Fruit fly (Drosophila melanogaster): ENCODE data around the gene CG6006.

CG6006 gene

DNA sequence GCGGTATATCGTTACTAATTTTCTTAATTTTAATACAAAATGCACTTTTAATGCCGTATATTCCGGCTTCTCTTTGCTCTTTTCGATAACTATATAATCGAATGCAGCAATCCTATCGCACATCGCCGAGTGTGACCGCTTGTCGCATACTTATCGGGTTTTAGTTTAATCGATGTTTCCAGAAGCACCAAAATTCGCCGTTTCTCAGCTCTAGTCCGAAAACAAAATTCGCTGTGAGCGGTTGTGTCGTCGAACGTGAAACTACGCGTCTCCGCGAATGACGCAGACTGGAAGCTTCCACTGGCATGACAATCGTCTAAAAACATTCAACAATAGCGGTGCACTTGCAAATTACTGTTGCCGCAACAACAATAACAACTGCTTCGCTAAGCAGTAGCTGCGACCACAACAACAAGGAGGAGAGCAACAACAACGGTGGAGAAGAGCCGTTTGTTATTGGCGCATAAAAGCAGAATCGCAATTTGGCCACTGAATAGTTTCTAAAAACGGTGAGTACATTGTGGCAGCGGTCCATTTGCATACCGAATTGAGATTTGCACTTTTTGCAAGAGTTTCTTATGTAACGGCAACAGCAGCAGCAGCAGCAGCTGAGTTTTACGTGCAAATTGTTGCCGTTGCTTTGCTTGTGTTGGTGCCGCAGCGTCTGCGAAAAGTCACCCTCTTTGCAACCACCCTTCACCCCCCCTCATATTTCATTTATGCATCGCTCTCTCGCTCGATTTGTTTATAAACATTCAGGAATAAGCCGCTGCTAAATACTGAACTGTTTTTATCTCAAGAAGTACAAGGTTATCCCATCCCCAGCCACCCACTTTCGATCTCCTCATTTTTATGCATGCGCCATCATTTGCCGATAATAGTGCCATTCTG lies 32.3 kb downstream of the CG6006 start, which contains the start of gene sra:
Gene sra, plus strand, starts transcription at position 209 of the 891 bp plus-strand sequence.
- no peak for TF ChIP-seq CG6808 (GFP tag; optimal IDR thresholded peaks at IDR 0.05)
- TF ChIP-seq Smox (GFP tag; optimal IDR thresholded peaks at IDR 0.05) = no peak
- TF ChIP-seq spab (GFP tag; optimal IDR thresholded peaks at IDR 0.05) = no peak
- TF ChIP-seq dsx (GFP tag; optimal IDR thresholded peaks at IDR 0.05; ENCODE audit: poor library complexity, severe bottlenecking) = peak; percentile 32
- TF ChIP-seq fd85E (GFP tag; optimal IDR thresholded peaks at IDR 0.05) = no peak
- TF ChIP-seq Eip78C (GFP tag) = no peak
- no peak for TF ChIP-seq fd59A (GFP tag; optimal IDR thresholded peaks at IDR 0.05)
- no peak for TF ChIP-seq CG9139 (GFP tag; optimal IDR thresholded peaks at IDR 0.05)
- no peak for TF ChIP-seq CG8119 (GFP tag; IDR thresholded peaks at IDR 0.05)
- TF ChIP-seq Sox15 (GFP tag; optimal IDR thresholded peaks at IDR 0.05) = no peak
- TF ChIP-seq Eip75B (GFP tag; optimal IDR thresholded peaks at IDR 0.05) = peak; percentile 10
- TF ChIP-seq Sox14 (GFP tag; optimal IDR thresholded peaks at IDR 0.05) = peak; percentile 18
- TF ChIP-seq svp (GFP tag) = no peak
- peak; percentile 11 for TF ChIP-seq cyc (GFP tag; optimal IDR thresholded peaks at IDR 0.05)
- no peak for TF ChIP-seq OdsH (GFP tag; optimal IDR thresholded peaks at IDR 0.05)
- no peak for TF ChIP-seq Gug (GFP tag; IDR thresholded peaks at IDR 0.05)
- peak; percentile 88 for TF ChIP-seq CG1621 (tag; optimal IDR thresholded peaks at IDR 0.05)
- no peak for TF ChIP-seq CG10631 (GFP tag; optimal IDR thresholded peaks at IDR 0.05)
- no peak for TF ChIP-seq CG11294 (GFP tag; IDR thresholded peaks at IDR 0.05)
- no peak for TF ChIP-seq CG4318 (GFP tag; optimal IDR thresholded peaks at IDR 0.05)
- TF ChIP-seq Blimp-1 (GFP tag; optimal IDR thresholded peaks at IDR 0.05) = no peak
- TF ChIP-seq CG3919 (GFP tag; optimal IDR thresholded peaks at IDR 0.05) = no peak
- peak; percentile 45 for TF ChIP-seq esn (GFP tag; optimal IDR thresholded peaks at IDR 0.05)
- TF ChIP-seq vri (GFP tag; optimal IDR thresholded peaks at IDR 0.05) = peak; percentile 57
- no peak for TF ChIP-seq CG7368 (GFP tag; optimal IDR thresholded peaks at IDR 0.05)
- TF ChIP-seq Hr39 (GFP tag; optimal IDR thresholded peaks at IDR 0.05) = no peak
- TF ChIP-seq Hr4 (GFP tag; optimal IDR thresholded peaks at IDR 0.05) = no peak
- no peak for TF ChIP-seq CG31627 (GFP tag; optimal IDR thresholded peaks at IDR 0.05)
- TF ChIP-seq CG16779 (tag; optimal IDR thresholded peaks at IDR 0.05) = no peak
- TF ChIP-seq CG6792 (GFP tag; optimal IDR thresholded peaks at IDR 0.05) = no peak
- no peak for TF ChIP-seq CG6276 (GFP tag; optimal IDR thresholded peaks at IDR 0.05)
- no peak for TF ChIP-seq acj6 (GFP tag; optimal IDR thresholded peaks at IDR 0.05)
- TF ChIP-seq dac (GFP tag; optimal IDR thresholded peaks at IDR 0.05) = no peak
- no peak for TF ChIP-seq fkh (GFP tag; optimal IDR thresholded peaks at IDR 0.05)
- no peak for TF ChIP-seq achi (GFP tag; optimal IDR thresholded peaks at IDR 0.05)
- TF ChIP-seq Hr38 (GFP tag; optimal IDR thresholded peaks at IDR 0.05) = no peak
- TF ChIP-seq pdm3 (GFP tag; optimal IDR thresholded peaks at IDR 0.05) = no peak
- 0 out of 3 replicates have a peak, but pooled peaks have one; percentile 31 for TF ChIP-seq CG6163 (GFP tag; IDR thresholded peaks at IDR 0.05)
- no peak for TF ChIP-seq Ets21C (GFP tag; optimal IDR thresholded peaks at IDR 0.05)
- TF ChIP-seq CG10669 (GFP tag; optimal IDR thresholded peaks at IDR 0.05) = no peak
- TF ChIP-seq CG15336 (GFP tag; IDR thresholded peaks at IDR 0.05) = no peak
- no peak for TF ChIP-seq salr (GFP tag; optimal IDR thresholded peaks at IDR 0.05)
- TF ChIP-seq ss (GFP tag; optimal IDR thresholded peaks at IDR 0.05) = peak in 1 of 2 experiments; percentile 10
- no peak for TF ChIP-seq Met (GFP tag; optimal IDR thresholded peaks at IDR 0.05)
- no peak for TF ChIP-seq net (GFP tag; optimal IDR thresholded peaks at IDR 0.05)
- no peak for TF ChIP-seq lz (GFP tag; optimal IDR thresholded peaks at IDR 0.05)
- no peak for TF ChIP-seq CG11902 (GFP tag; optimal IDR thresholded peaks at IDR 0.05)
- no peak for TF ChIP-seq CG3032 (tag; optimal IDR thresholded peaks at IDR 0.05)
- TF ChIP-seq CG8319 (GFP tag; optimal IDR thresholded peaks at IDR 0.05) = no peak
- TF ChIP-seq Ets96B (tag; optimal IDR thresholded peaks at IDR 0.05) = no peak
- TF ChIP-seq topi (GFP tag; optimal IDR thresholded peaks at IDR 0.05) = no peak
